Worm (Caenorhabditis elegans) whole organism, early embryonic: ENCODE data around the gene C27B7.9.

Experiments used
- F13C5.2 ChIP-seq: sonication (generic microtip); optimal IDR thresholded peaks from 2 replicates; lab custom pipeline; 2017; ENCODE audit warnings: mild to moderate bottlenecking, missing genetic modification characterization, inconsistent platforms, missing compliant biosample characterization
- ama-1 ChIP-seq: fragments of 150-350 bp; optimal IDR thresholded peaks from 2 replicates; lab custom pipeline; 2014
- ceh-13 ChIP-seq: fragments of 200-800 bp; sonication (Bioruptor generic); optimal IDR thresholded peaks from 2 replicates; lab custom pipeline; 2018; ENCODE audit warnings: mild to moderate bottlenecking, missing genetic modification characterization, missing compliant biosample characterization
- hmg-4 ChIP-seq: fragments of 200-800 bp; sonication (Bioruptor generic); optimal IDR thresholded peaks from 2 replicates; lab custom pipeline; 2018; ENCODE audit warnings: mild to moderate bottlenecking, missing genetic modification characterization, missing compliant biosample characterization
- sea-1 ChIP-seq: fragments of 200-800 bp; sonication (Bioruptor generic); conservative IDR thresholded peaks from 2 replicates; pipeline ENCODE4 v1.3.6; 2022; ENCODE audit warnings: missing genetic modification characterization, missing compliant biosample characterization
- tbx-11 ChIP-seq: fragments of 200-800 bp; sonication (Bioruptor generic); IDR thresholded peaks from 2 replicates; pipeline ENCODE4 v1.3.6; 2022; ENCODE audit warnings: missing genetic modification characterization, missing compliant biosample characterization
- tra-4 ChIP-seq: sonication (generic microtip); optimal IDR thresholded peaks from 2 replicates; lab custom pipeline; 2017; ENCODE audit warnings: missing genetic modification characterization, missing compliant biosample characterization

ce11 chrIV:8920284-8920806, 4.4 kb upstream of the C27B7.9 start:
- no peak for TF ChIP-seq F13C5.2
- no peak for TF ChIP-seq tra-4 (tag; lab: Kevin White, UChicago)
- TF ChIP-seq hmg-4 (GFP tag; lab: Kevin White, UChicago), result no peak
- no peak for TF ChIP-seq sea-1
- TF ChIP-seq ama-1 (lab: Kevin White, UChicago), result no peak
- TF ChIP-seq tbx-11 (GFP tag; lab: Robert Waterston, UW), result no peak
- TF ChIP-seq ceh-13 (GFP tag; lab: Kevin White, UChicago), result no peak
